Worm (Caenorhabditis elegans) whole organism, young adult: ENCODE measurements around the gene agr-1.
A peak's percentile ranks its signal among the peaks of the same experiment; 100 is the strongest.

Source experiments
- B0261.1 ChIP-seq: sonication (generic microtip); optimal IDR thresholded peaks from 2 replicates; lab custom pipeline; 2016; ENCODE audit warnings: mild to moderate bottlenecking, missing genetic modification characterization, moderate library complexity, missing compliant biosample characterization
- D2030.7 ChIP-seq: fragments of 200-800 bp; sonication (Bioruptor generic); IDR thresholded peaks from 2 replicates; pipeline ENCODE4 v1.3.6; 2022; ENCODE audit warnings: missing genetic modification reagents, missing genetic modification characterization, missing compliant biosample characterization
- F22D6.2 ChIP-seq: sonication (generic microtip); optimal IDR thresholded peaks from 2 replicates; lab custom pipeline; 2016; ENCODE audit warnings: mild to moderate bottlenecking, missing genetic modification characterization, missing compliant biosample characterization
- F39B2.1 ChIP-seq: fragments of 200-800 bp; sonication (Bioruptor generic); IDR thresholded peaks from 2 replicates; pipeline ENCODE4 v1.3.6; 2022; ENCODE audit warnings: missing genetic modification reagents, missing genetic modification characterization, missing compliant biosample characterization
- F57A8.1 ChIP-seq: fragments of 200-800 bp; sonication (Bioruptor generic); optimal IDR thresholded peaks from 2 replicates; lab custom pipeline; 2018; ENCODE audit warnings: mild to moderate bottlenecking, missing genetic modification characterization, moderate library complexity, missing compliant biosample characterization
- F57C9.4 ChIP-seq: sonication (generic microtip); optimal IDR thresholded peaks from 2 replicates; lab custom pipeline; 2017; ENCODE audit warnings: mild to moderate bottlenecking, missing genetic modification characterization, missing compliant biosample characterization
- T07F8.4 ChIP-seq: sonication (generic microtip); optimal IDR thresholded peaks from 2 replicates; lab custom pipeline; 2016; ENCODE audit warnings: mild to moderate bottlenecking, missing genetic modification characterization, moderate library complexity, missing compliant biosample characterization
- Y67H2A.10 ChIP-seq: fragments of 200-800 bp; sonication (Bioruptor generic); conservative IDR thresholded peaks from 2 replicates; pipeline ENCODE4 v1.3.6; 2022; ENCODE audit warnings: missing genetic modification reagents, missing genetic modification characterization, missing compliant biosample characterization
- ZK185.1 ChIP-seq: sonication (generic microtip); optimal IDR thresholded peaks from 2 replicates; lab custom pipeline; 2016; ENCODE audit warnings: mild to moderate bottlenecking, missing genetic modification characterization, missing compliant biosample characterization; ENCODE audit not compliant: poor library complexity, severe bottlenecking
- aptf-3 ChIP-seq: fragments of 200-800 bp; sonication (Bioruptor generic); IDR thresholded peaks from 2 replicates; pipeline ENCODE4 v1.3.6; 2022; ENCODE audit warnings: missing genetic modification characterization, missing compliant biosample characterization
- attf-3 ChIP-seq: fragments of 200-800 bp; sonication (Bioruptor generic); conservative IDR thresholded peaks from 2 replicates; pipeline ENCODE4 v1.3.6; 2022; ENCODE audit warnings: missing genetic modification reagents, missing genetic modification characterization, missing compliant biosample characterization
- attf-6 ChIP-seq: fragments of 200-800 bp; sonication (Bioruptor generic); IDR thresholded peaks from 2 replicates; pipeline ENCODE4 v1.3.6; 2022; ENCODE audit warnings: missing genetic modification reagents, missing genetic modification characterization, missing compliant biosample characterization
- bed-2 ChIP-seq: fragments of 200-800 bp; sonication (Bioruptor generic); IDR thresholded peaks from 2 replicates; pipeline ENCODE4 v1.3.6; 2022; ENCODE audit warnings: missing genetic modification reagents, missing genetic modification characterization, missing compliant biosample characterization
- ceh-100 ChIP-seq: fragments of 200-800 bp; sonication (Bioruptor generic); IDR thresholded peaks from 2 replicates; pipeline ENCODE4 v1.3.6; 2022; ENCODE audit warnings: missing genetic modification reagents, missing genetic modification characterization, missing compliant biosample characterization
- ceh-79 ChIP-seq: sonication (generic microtip); optimal IDR thresholded peaks from 2 replicates; lab custom pipeline; 2017; ENCODE audit warnings: mild to moderate bottlenecking, missing genetic modification characterization, missing compliant biosample characterization
- ceh-91 ChIP-seq: fragments of 200-800 bp; sonication (Bioruptor generic); IDR thresholded peaks from 2 replicates; pipeline ENCODE4 v1.3.6; 2022; ENCODE audit warnings: missing genetic modification reagents, missing genetic modification characterization, missing compliant biosample characterization
- chd-7 ChIP-seq: sonication (generic microtip); optimal IDR thresholded peaks from 2 replicates; lab custom pipeline; 2016; ENCODE audit warnings: mild to moderate bottlenecking, missing genetic modification characterization, moderate library complexity, missing compliant biosample characterization
- die-1 ChIP-seq: sonication (generic microtip); optimal IDR thresholded peaks from 2 replicates; lab custom pipeline; 2016; ENCODE audit warnings: missing genotype, mild to moderate bottlenecking, missing genetic modification characterization, missing compliant biosample characterization
- egl-18 ChIP-seq: fragments of 200-800 bp; sonication (Bioruptor generic); IDR thresholded peaks from 2 replicates; pipeline ENCODE4 v1.3.6; 2022; ENCODE audit warnings: missing genetic modification reagents, missing genetic modification characterization, missing compliant biosample characterization
- egl-44 ChIP-seq: fragments of 200-800 bp; sonication (Bioruptor generic); IDR thresholded peaks from 2 replicates; pipeline ENCODE4 v1.3.6; 2022; ENCODE audit warnings: missing genetic modification reagents, missing genetic modification characterization, missing compliant biosample characterization
- ets-4 ChIP-seq: fragments of 200-800 bp; sonication (Bioruptor generic); optimal IDR thresholded peaks from 2 replicates; lab custom pipeline; 2018; ENCODE audit warnings: mild to moderate bottlenecking, missing genetic modification characterization, missing compliant biosample characterization
- him-1 ChIP-seq: sonication (generic microtip); optimal IDR thresholded peaks from 2 replicates; lab custom pipeline; 2016; ENCODE audit warnings: missing genotype, missing genetic modification reagents, missing genetic modification characterization, missing compliant biosample characterization
- hrde-1 ChIP-seq: sonication (generic microtip); optimal IDR thresholded peaks from 2 replicates; lab custom pipeline; 2016; ENCODE audit warnings: missing genetic modification characterization, mild to moderate bottlenecking, missing compliant biosample characterization, moderate library complexity, missing genotype, missing genetic modification reagents, borderline replicate concordance
- lag-1 ChIP-seq: fragments of 200-800 bp; sonication (Bioruptor generic); IDR thresholded peaks from 2 replicates; pipeline ENCODE4 v1.3.6; 2022; ENCODE audit warnings: missing genetic modification reagents, missing genetic modification characterization, missing compliant biosample characterization
- lsl-1 ChIP-seq: fragments of 200-800 bp; sonication (Bioruptor generic); optimal IDR thresholded peaks from 2 replicates; lab custom pipeline; 2018; ENCODE audit warnings: mild to moderate bottlenecking, missing genetic modification characterization, moderate library complexity, missing compliant biosample characterization
- madf-10 ChIP-seq: sonication (generic microtip); optimal IDR thresholded peaks from 2 replicates; lab custom pipeline; 2016; ENCODE audit warnings: mild to moderate bottlenecking, missing genetic modification characterization, missing compliant biosample characterization
- madf-6 ChIP-seq: fragments of 200-800 bp; sonication (Bioruptor generic); IDR thresholded peaks from 2 replicates; pipeline ENCODE4 v1.3.6; 2022; ENCODE audit warnings: missing genetic modification reagents, missing genetic modification characterization, missing compliant biosample characterization
- mcd-1 ChIP-seq: fragments of 200-800 bp; sonication (Bioruptor generic); IDR thresholded peaks from 2 replicates; pipeline ENCODE4 v1.3.6; 2022; ENCODE audit warnings: missing genetic modification reagents, missing genetic modification characterization, missing compliant biosample characterization
- nhr-120 ChIP-seq: fragments of 200-800 bp; sonication (Bioruptor generic); IDR thresholded peaks from 2 replicates; pipeline ENCODE4 v1.3.6; 2022; ENCODE audit warnings: missing genetic modification characterization, missing compliant biosample characterization
- nhr-179 ChIP-seq: sonication (generic microtip); optimal IDR thresholded peaks from 2 replicates; lab custom pipeline; 2016; ENCODE audit warnings: mild to moderate bottlenecking, missing genetic modification characterization, missing compliant biosample characterization
- pha-4 ChIP-seq: fragments of 150-350 bp; sonication (generic microtip); optimal IDR thresholded peaks from 2 replicates; lab custom pipeline; 2014; ENCODE audit warnings: missing biosample characterization, missing genetic modification reagents, missing genetic modification characterization
- repo-1 ChIP-seq: sonication (generic microtip); optimal IDR thresholded peaks from 2 replicates; lab custom pipeline; 2017; ENCODE audit warnings: mild to moderate bottlenecking, missing genetic modification characterization, missing compliant biosample characterization
- rpc-1 ChIP-seq, 2 experiments: fragments of 150-350 bp in 1 of 2; sonication (generic microtip) in 1 of 2; optimal IDR thresholded peaks; 2 replicates each; lab custom pipeline; 2014 to 2018; ENCODE audit warnings: missing biosample characterization in 1 of 2, missing genetic modification characterization in 1 of 2, missing genetic modification reagents in 1 of 2, missing genotype in 1 of 2
- snpc-1.1 ChIP-seq: sonication (generic microtip); optimal IDR thresholded peaks from 2 replicates; lab custom pipeline; 2017; ENCODE audit warnings: missing genetic modification characterization, mild to moderate bottlenecking, missing compliant biosample characterization, antibody characterized with exemption, moderate library complexity, missing genotype, missing genetic modification reagents; ENCODE audit not compliant: insufficient read depth
- somi-1 ChIP-seq: fragments of 200-800 bp; sonication (Bioruptor generic); optimal IDR thresholded peaks from 2 replicates; lab custom pipeline; 2018; ENCODE audit warnings: mild to moderate bottlenecking, missing genetic modification characterization, missing compliant biosample characterization
- tbp1 ChIP-seq: fragments of 200-800 bp; sonication (Bioruptor generic); optimal IDR thresholded peaks from 2 replicates; lab custom pipeline; 2018; ENCODE audit warnings: mild to moderate bottlenecking, missing genetic modification characterization, missing compliant biosample characterization
- xnd-1 ChIP-seq: sonication (generic microtip); optimal IDR thresholded peaks from 2 replicates; lab custom pipeline; 2016; ENCODE audit warnings: missing genotype, missing genetic modification reagents, missing genetic modification characterization, missing compliant biosample characterization
- ztf-18 ChIP-seq: sonication (generic microtip); optimal IDR thresholded peaks from 2 replicates; lab custom pipeline; 2016; ENCODE audit warnings: missing genotype, mild to moderate bottlenecking, missing genetic modification characterization, missing compliant biosample characterization
- ztf-28 ChIP-seq: fragments of 200-800 bp; sonication (Bioruptor generic); IDR thresholded peaks from 2 replicates; pipeline ENCODE4 v1.3.6; 2022; ENCODE audit warnings: missing genetic modification reagents, missing genetic modification characterization, missing compliant biosample characterization

agr-1 gene

DNA sequence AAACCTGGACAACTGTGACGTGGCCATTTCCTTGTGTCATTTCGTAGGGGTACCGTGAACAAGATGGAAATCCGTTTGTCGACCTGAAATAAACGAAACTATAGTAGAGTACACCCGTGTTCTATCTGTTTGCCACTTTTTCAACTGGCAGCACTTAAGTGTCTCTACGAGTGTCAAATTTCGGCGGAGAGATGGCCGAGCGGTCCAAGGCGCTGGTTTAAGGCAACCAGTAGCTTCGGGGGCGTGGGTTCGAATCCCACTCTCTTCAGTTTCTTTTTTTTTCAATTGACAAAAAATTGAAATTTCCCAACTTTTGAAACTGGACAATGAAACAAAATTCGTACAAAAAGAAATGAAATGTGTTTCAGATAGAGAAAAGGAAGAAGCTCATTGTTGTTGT lies 53.4 kb downstream of the agr-1 start (continued):
- TF ChIP-seq F39B2.1: no peak
- peak; percentile 19 for TF ChIP-seq repo-1 (tag; lab: Kevin White, UChicago)
- peak; percentile 70 for TF ChIP-seq die-1
- 0 out of 2 replicates have a peak, but pooled peaks have one; percentile 30 for TF ChIP-seq attf-3 (GFP tag; lab: Robert Waterston, UW)
- peak; percentile 39 for TF ChIP-seq chd-7 (tag; lab: Kevin White, UChicago)
- TF ChIP-seq rpc-1 (optimal IDR thresholded peaks at IDR 0.05; lab: Kevin White, UChicago): peak; percentile 68
- TF ChIP-seq rpc-1 (tag; optimal IDR thresholded peaks at IDR 0.05; lab: Kevin White, UChicago): peak; percentile 81
- no peak for TF ChIP-seq somi-1 (GFP tag; lab: Kevin White, UChicago)
- peak; percentile 22 for TF ChIP-seq T07F8.4 (tag; lab: Kevin White, UChicago)
- TF ChIP-seq madf-10 (tag; lab: Kevin White, UChicago): no peak
- TF ChIP-seq bed-2 (GFP tag; lab: Robert Waterston, UW): no peak
- TF ChIP-seq ets-4: no peak
- TF ChIP-seq snpc-1.1: peak; percentile 14
- peak; percentile 88 for TF ChIP-seq him-1 (tag; lab: Kevin White, UChicago)
- TF ChIP-seq ztf-28: peak; percentile 65; the same call in 1 of the 2 replicates
- TF ChIP-seq F57C9.4 (tag; lab: Kevin White, UChicago): no peak
- peak; percentile 38 for TF ChIP-seq ceh-79
- TF ChIP-seq lsl-1 (GFP tag; lab: Kevin White, UChicago): no peak
- no peak for TF ChIP-seq attf-6 (GFP tag; lab: Robert Waterston, UW)
- no peak for TF ChIP-seq lag-1
- peak; percentile 51; the same call in 1 of the 2 replicates for TF ChIP-seq mcd-1
- TF ChIP-seq tbp1: peak; percentile 95
- TF ChIP-seq aptf-3: 0 out of 2 replicates have a peak, but pooled peaks have one; percentile 24
- TF ChIP-seq D2030.7 (GFP tag; lab: Robert Waterston, UW): peak; percentile 41
- TF ChIP-seq ZK185.1 (tag; lab: Kevin White, UChicago): peak; percentile 32
- TF ChIP-seq ceh-100 (GFP tag; lab: Robert Waterston, UW): 0 out of 2 replicates have a peak, but pooled peaks have one; percentile 24
- TF ChIP-seq egl-44: no peak
- no peak for TF ChIP-seq nhr-179
- TF ChIP-seq ztf-18: peak; percentile 13

DNA sequence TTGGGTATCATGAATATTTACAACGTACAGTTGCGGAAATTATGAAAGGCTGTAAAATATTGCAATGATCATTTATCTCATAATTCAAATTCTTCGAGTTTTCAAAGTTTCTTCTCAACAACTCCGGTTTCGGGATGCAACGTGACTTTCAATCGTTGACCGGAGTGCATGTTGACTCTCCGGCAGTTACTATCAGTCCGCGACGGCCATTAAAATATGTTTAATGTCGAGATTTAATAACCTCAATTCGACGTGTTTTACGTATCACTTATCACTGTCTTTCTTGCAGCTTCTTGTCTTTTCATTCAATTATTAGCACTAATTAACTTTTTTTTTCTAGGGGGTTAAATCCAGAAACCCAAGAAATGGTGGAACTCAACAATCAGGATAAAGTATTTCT lies 56.8 kb downstream of the agr-1 start, which contains the start of gene tsp-10:
tsp-10 (plus strand) TSS at position 366 of the 400 bp plus-strand sequence.
- no peak for TF ChIP-seq madf-6
- no peak for TF ChIP-seq F57A8.1 (GFP tag; lab: Kevin White, UChicago)
- no peak for TF ChIP-seq F22D6.2 (tag; lab: Kevin White, UChicago)
- no peak for TF ChIP-seq nhr-120 (GFP tag; lab: Robert Waterston, UW)
- TF ChIP-seq B0261.1 (tag; lab: Kevin White, UChicago): no peak
- TF ChIP-seq Y67H2A.10 (GFP tag; lab: Robert Waterston, UW): no peak
- TF ChIP-seq pha-4 (tag; lab: Kevin White, UChicago): no peak
- TF ChIP-seq ceh-91 (GFP tag; lab: Robert Waterston, UW): no peak
- no peak for TF ChIP-seq egl-18 (GFP tag; lab: Robert Waterston, UW)
- TF ChIP-seq xnd-1 (tag; lab: Kevin White, UChicago): no peak
- no peak for TF ChIP-seq hrde-1 (tag; lab: Kevin White, UChicago)
